Worm (Caenorhabditis elegans): Measurements from ENCODE around the gene C55A6.11.
A peak's percentile ranks its signal among the peaks of the same experiment; 100 is the strongest.

- TF ChIP-seq C08G9.2 (tag; optimal IDR thresholded peaks at IDR 0.05), result no peak
- TF ChIP-seq rnt-1 (tag; optimal IDR thresholded peaks at IDR 0.05), result peak; percentile 25
Observed at ce11 chrV:11521448-11521847, 1.1 kb downstream of the C55A6.11 start, which contains the start of gene pafo-1.

Data from whole organism, late embryonic.